Worm (Caenorhabditis elegans) whole organism, L1 larva: ENCODE measurements around the gene cpt-1.
A peak's percentile ranks its signal among the peaks of the same experiment; 100 is the strongest.

ENCODE experiments used
- C34B4.2 ChIP-seq: sonication (generic microtip); optimal IDR thresholded peaks from 2 replicates; lab custom pipeline; 2017; ENCODE audit warnings: mild to moderate bottlenecking, missing genetic modification characterization, missing compliant biosample characterization
- Y116A8C.19 ChIP-seq: sonication (generic microtip); optimal IDR thresholded peaks from 2 replicates; lab custom pipeline; 2016; ENCODE audit warnings: missing compliant biosample characterization, missing genetic modification characterization, borderline replicate concordance
- aha-1 ChIP-seq: fragments of 150-350 bp; optimal IDR thresholded peaks from 2 replicates; lab custom pipeline; 2014; ENCODE audit warnings: missing biosample characterization, missing genetic modification characterization
- ama-1 ChIP-seq: fragments of 150-350 bp; optimal IDR thresholded peaks from 2 replicates; lab custom pipeline; 2014
- ceh-63 ChIP-seq: fragments of 200-800 bp; sonication (Bioruptor generic); optimal IDR thresholded peaks from 2 replicates; lab custom pipeline; 2018; ENCODE audit warnings: mild to moderate bottlenecking, missing genetic modification characterization, missing compliant biosample characterization
- ceh-90 ChIP-seq: sonication (generic microtip); optimal IDR thresholded peaks from 2 replicates; lab custom pipeline; 2016; ENCODE audit warnings: missing genetic modification characterization, missing compliant biosample characterization
- dpl-1 ChIP-seq, 3 experiments: fragments of 150-350 bp in 2 of 3; sonication (generic microtip) in 1 of 3; optimal IDR thresholded peaks; 2 replicates each; lab custom pipeline; 2014 to 2017; ENCODE audit warnings: missing biosample characterization in 3 of 3, missing genetic modification characterization in 3 of 3, missing genetic modification reagents in 3 of 3
- efl-1 ChIP-seq, 4 experiments: fragments of 150-350 bp; optimal IDR thresholded peaks in 3 of 4; peaks in 1 of 4; 1 replicate in 1 of 4; 2 replicates in 3 of 4; lab custom pipeline; 2014; ENCODE audit warnings: missing biosample characterization in 2 of 4, missing genetic modification characterization in 2 of 4, missing genetic modification reagents in 2 of 4
- egl-13 ChIP-seq: sonication (generic microtip); optimal IDR thresholded peaks from 2 replicates; lab custom pipeline; 2016; ENCODE audit warnings: missing genotype, missing genetic modification reagents, missing genetic modification characterization, missing compliant biosample characterization
- elt-3 ChIP-seq, 6 experiments: fragments of 150-350 bp in 1 of 6; sonication (generic microtip); optimal IDR thresholded peaks; 2 replicates each; lab custom pipeline; 2017 to 2018; ENCODE audit warnings: missing biosample characterization in 6 of 6, missing genetic modification characterization in 6 of 6, inconsistent platforms in 1 of 6
- fkh-8 ChIP-seq: sonication (generic microtip); optimal IDR thresholded peaks from 2 replicates; lab custom pipeline; 2016; ENCODE audit warnings: mild to moderate bottlenecking, missing genetic modification characterization, missing compliant biosample characterization
- hlh-4 ChIP-seq: sonication (generic microtip); optimal IDR thresholded peaks from 2 replicates; lab custom pipeline; 2016; ENCODE audit warnings: mild to moderate bottlenecking, missing genetic modification characterization, missing compliant biosample characterization
- hpl-2 ChIP-seq: fragments of 150-350 bp; optimal IDR thresholded peaks from 2 replicates; lab custom pipeline; 2014; ENCODE audit warnings: missing biosample characterization, missing genetic modification reagents, missing genetic modification characterization
- irx-1 ChIP-seq: sonication (generic microtip); optimal IDR thresholded peaks from 2 replicates; lab custom pipeline; 2016; ENCODE audit warnings: missing genetic modification characterization, missing compliant biosample characterization
- jun-1 ChIP-seq: fragments of 150-350 bp; optimal IDR thresholded peaks from 2 replicates; lab custom pipeline; 2014; ENCODE audit warnings: missing biosample characterization, missing genetic modification reagents, missing genetic modification characterization
- lin-13 ChIP-seq: fragments of 150-350 bp; optimal IDR thresholded peaks from 2 replicates; lab custom pipeline; 2014; ENCODE audit warnings: missing biosample characterization, missing genetic modification reagents, missing genetic modification characterization
- lin-35 ChIP-seq, 2 experiments: fragments of 150-350 bp; optimal IDR thresholded peaks; 2 replicates each; lab custom pipeline; 2014; ENCODE audit warnings: missing biosample characterization in 2 of 2, missing genetic modification characterization in 2 of 2, missing genetic modification reagents in 2 of 2
- lir-3 ChIP-seq: sonication (generic microtip); optimal IDR thresholded peaks from 2 replicates; lab custom pipeline; 2016; ENCODE audit warnings: mild to moderate bottlenecking, missing genetic modification characterization, moderate library complexity, missing compliant biosample characterization; ENCODE audit not compliant: poor library complexity
- mef-2 ChIP-seq: fragments of 150-350 bp; optimal IDR thresholded peaks from 2 replicates; lab custom pipeline; 2014; ENCODE audit warnings: missing biosample characterization, missing genetic modification characterization
- mep-1 ChIP-seq: fragments of 150-350 bp; optimal IDR thresholded peaks from 2 replicates; lab custom pipeline; 2014; ENCODE audit warnings: missing biosample characterization, missing genetic modification characterization
- nhr-12 ChIP-seq: sonication (generic microtip); optimal IDR thresholded peaks from 2 replicates; lab custom pipeline; 2017; ENCODE audit warnings: missing biosample characterization, missing genetic modification characterization
- nhr-19 ChIP-seq: fragments of 200-800 bp; sonication (Bioruptor generic); conservative IDR thresholded peaks from 2 replicates; pipeline ENCODE4 v1.3.6; 2022; ENCODE audit warnings: missing genetic modification characterization, missing compliant biosample characterization
- nhr-20 ChIP-seq: sonication (generic microtip); optimal IDR thresholded peaks from 2 replicates; lab custom pipeline; 2016; ENCODE audit warnings: mild to moderate bottlenecking, missing genetic modification characterization, missing compliant biosample characterization
- nhr-237 ChIP-seq: fragments of 150-350 bp; optimal IDR thresholded peaks from 2 replicates; lab custom pipeline; 2014; ENCODE audit warnings: missing biosample characterization, missing genetic modification characterization
- nhr-28 ChIP-seq: fragments of 150-350 bp; optimal IDR thresholded peaks from 2 replicates; lab custom pipeline; 2014; ENCODE audit warnings: missing biosample characterization, missing genetic modification characterization
- nhr-71 ChIP-seq: sonication (generic microtip); optimal IDR thresholded peaks from 2 replicates; lab custom pipeline; 2016; ENCODE audit warnings: mild to moderate bottlenecking, missing genetic modification characterization, moderate library complexity, missing compliant biosample characterization
- nhr-76 ChIP-seq: sonication (generic microtip); optimal IDR thresholded peaks from 2 replicates; lab custom pipeline; 2017; ENCODE audit warnings: missing biosample characterization, missing genetic modification characterization
- nhr-77 ChIP-seq: fragments of 150-350 bp; optimal IDR thresholded peaks from 2 replicates; lab custom pipeline; 2014; ENCODE audit warnings: missing biosample characterization, missing genetic modification characterization
- nhr-85 ChIP-seq: sonication (generic microtip); peaks from one replicate; lab custom pipeline; 2016; ENCODE audit warnings: missing genetic modification characterization, inconsistent platforms, missing compliant biosample characterization
- pqm-1 ChIP-seq: sonication (generic microtip); optimal IDR thresholded peaks from 3 replicates; lab custom pipeline; 2017; ENCODE audit warnings: missing biosample characterization, missing genetic modification characterization
- snu-23 ChIP-seq: sonication (generic microtip); optimal IDR thresholded peaks from 2 replicates; lab custom pipeline; 2016; ENCODE audit warnings: missing genetic modification characterization, missing compliant biosample characterization
- sptf-1 ChIP-seq: fragments of 150-350 bp; optimal IDR thresholded peaks from 2 replicates; lab custom pipeline; 2014; ENCODE audit warnings: missing biosample characterization, missing genetic modification characterization
- sup-37 ChIP-seq: fragments of 200-800 bp; sonication (Bioruptor generic); optimal IDR thresholded peaks from 2 replicates; lab custom pipeline; 2018; ENCODE audit warnings: mild to moderate bottlenecking, missing genetic modification characterization, missing compliant biosample characterization
- swsn-7 ChIP-seq: sonication (generic microtip); optimal IDR thresholded peaks from 2 replicates; lab custom pipeline; 2016; ENCODE audit warnings: missing genetic modification characterization, missing compliant biosample characterization
- unc-30 ChIP-seq: sonication (generic microtip); optimal IDR thresholded peaks from 2 replicates; lab custom pipeline; 2017; ENCODE audit warnings: missing biosample characterization, missing genetic modification characterization
- unc-62 ChIP-seq: fragments of 150-350 bp; optimal IDR thresholded peaks from 2 replicates; lab custom pipeline; 2014; ENCODE audit warnings: missing biosample characterization, missing genetic modification reagents, missing genetic modification characterization
- vab-15 ChIP-seq: sonication (generic microtip); optimal IDR thresholded peaks from 2 replicates; lab custom pipeline; 2017; ENCODE audit warnings: missing genotype, mild to moderate bottlenecking, missing genetic modification characterization, missing compliant biosample characterization
- xbp-1 ChIP-seq: sonication (generic microtip); optimal IDR thresholded peaks from 2 replicates; lab custom pipeline; 2016; ENCODE audit warnings: missing genetic modification characterization, missing compliant biosample characterization
- zip-4 ChIP-seq: fragments of 200-800 bp; sonication (Bioruptor generic); optimal IDR thresholded peaks from 2 replicates; lab custom pipeline; 2018; ENCODE audit warnings: mild to moderate bottlenecking, missing genetic modification characterization, moderate library complexity, missing compliant biosample characterization
- ztf-4 ChIP-seq: fragments of 150-350 bp; optimal IDR thresholded peaks from 2 replicates; lab custom pipeline; 2014; ENCODE audit warnings: missing biosample characterization, missing genetic modification characterization

The cpt-1 gene

ce11 chrII:12797211-12797794 is 1.1 kb upstream of the cpt-1 start (continued):
- TF ChIP-seq lin-13 (GFP tag; lab: Kevin White, UChicago): no peak
- peak; percentile 13 for TF ChIP-seq nhr-71 (tag; lab: Kevin White, UChicago)
- no peak for TF ChIP-seq lir-3
- no peak for TF ChIP-seq ceh-63

DNA sequence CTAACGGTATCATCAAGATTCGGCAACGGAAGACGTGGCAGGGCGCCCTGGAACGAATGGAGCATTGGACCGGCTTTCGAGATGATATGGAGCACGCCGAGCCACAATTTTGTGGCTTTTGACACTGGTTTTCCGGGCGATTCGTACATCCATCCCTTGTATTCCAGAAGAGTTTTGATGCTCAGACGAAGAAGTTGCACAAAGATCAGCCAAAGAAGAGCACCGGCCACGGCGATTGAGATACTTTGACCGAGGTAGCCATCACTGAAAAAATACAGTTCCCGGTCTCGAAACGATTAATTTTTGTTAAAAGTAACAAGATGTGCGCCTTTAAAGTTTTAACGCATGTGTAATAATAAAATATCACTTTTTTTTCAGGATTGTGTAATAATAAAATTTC is 1.1 kb downstream of the cpt-1 start:
- no peak for TF ChIP-seq nhr-12
- no peak for TF ChIP-seq unc-30 (tag; lab: Kevin White, UChicago)
- TF ChIP-seq efl-1 (optimal IDR thresholded peaks at IDR 0.05; lab: Kevin White, UChicago): no peak
- peak in 1 of 2 experiments; percentile 7 for TF ChIP-seq efl-1 (GFP tag; optimal IDR thresholded peaks at IDR 0.05 in 1 of 2; lab: Kevin White, UChicago)
- TF ChIP-seq vab-15: no peak
- TF ChIP-seq unc-62 (GFP tag; lab: Kevin White, UChicago): no peak
- TF ChIP-seq, all 84 proteins: peak for 1

ce11 chrII:12790392-12790791 is 5.9 kb downstream of the cpt-1 start:
- no peak for TF ChIP-seq jun-1 (tag; lab: Kevin White, UChicago)
- no peak for TF ChIP-seq nhr-237 (tag; lab: Kevin White, UChicago)
- TF ChIP-seq C34B4.2 (tag; lab: Kevin White, UChicago): no peak
- no peak for TF ChIP-seq egl-13 (tag; lab: Kevin White, UChicago)
- TF ChIP-seq elt-3 (tag; optimal IDR thresholded peaks at IDR 0.05; lab: Kevin White, UChicago): no peak
- TF ChIP-seq swsn-7: no peak
- no peak for TF ChIP-seq xbp-1 (tag; lab: Kevin White, UChicago)
- TF ChIP-seq ama-1 (lab: Kevin White, UChicago): no peak
- no peak for TF ChIP-seq nhr-28
- no peak for TF ChIP-seq mep-1 (tag; lab: Kevin White, UChicago)
- no peak for TF ChIP-seq pqm-1 (tag; lab: Kevin White, UChicago)
- no peak for TF ChIP-seq snu-23 (GFP tag; lab: Kevin White, UChicago)
- no peak for TF ChIP-seq nhr-76 (tag; lab: Kevin White, UChicago)
- no peak for TF ChIP-seq sptf-1
- TF ChIP-seq nhr-19 (GFP tag; lab: Robert Waterston, UW): no peak
- TF ChIP-seq nhr-85 (tag; lab: Kevin White, UChicago): no peak
- no peak for TF ChIP-seq nhr-71 (tag; lab: Kevin White, UChicago)
- no peak for TF ChIP-seq hpl-2 (GFP tag; lab: Kevin White, UChicago)
- no peak for TF ChIP-seq ceh-90 (tag; lab: Kevin White, UChicago)

DNA sequence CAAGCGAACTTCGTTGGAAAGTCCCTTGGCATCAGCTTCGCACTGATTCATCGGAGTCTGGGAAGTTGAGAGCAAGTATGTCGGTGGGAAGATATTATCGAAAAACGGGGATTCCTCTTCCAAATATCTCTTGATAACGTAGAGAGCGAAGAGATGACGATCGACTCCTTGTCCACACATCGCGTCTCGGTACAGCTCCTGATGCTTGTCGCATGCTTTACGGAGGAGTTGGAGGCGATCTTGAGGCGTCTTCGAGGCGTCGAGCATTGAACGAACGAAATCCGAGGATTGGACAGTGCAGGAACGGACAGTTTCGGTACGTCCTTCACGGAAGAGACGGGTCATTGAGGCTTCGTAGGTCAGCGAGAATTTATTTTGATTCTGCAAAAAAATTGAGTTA is 6.8 kb downstream of the cpt-1 start:
- TF ChIP-seq elt-3 (tag; optimal IDR thresholded peaks at IDR 0.05; lab: Kevin White, UChicago) (no peak), lin-35 (GFP tag; optimal IDR thresholded peaks at IDR 0.05; lab: Kevin White, UChicago) (no peak), nhr-237 (tag; lab: Kevin White, UChicago) (no peak), dpl-1 (GFP tag; optimal IDR thresholded peaks at IDR 0.05; lab: Kevin White, UChicago) (no peak), lin-13 (GFP tag; lab: Kevin White, UChicago) (no peak), hlh-4 (tag; lab: Kevin White, UChicago) (no peak), ztf-4 (tag; lab: Kevin White, UChicago) (no peak), sptf-1 (no peak), Y116A8C.19 (tag; lab: Kevin White, UChicago) (no peak), irx-1 (no peak), mef-2 (tag; lab: Kevin White, UChicago) (no peak), aha-1 (tag; lab: Kevin White, UChicago) (no peak), nhr-77 (tag; lab: Kevin White, UChicago) (no peak), fkh-8 (no peak), sup-37 (GFP tag; lab: Kevin White, UChicago) (no peak), nhr-19 (GFP tag; lab: Robert Waterston, UW) (no peak), zip-4 (no peak), nhr-20 (no peak)
